Worm (Caenorhabditis elegans) whole organism, late embryonic: ENCODE data around the gene faah-4.

Source experiments
- ama-1 ChIP-seq: fragments of 150-350 bp; optimal IDR thresholded peaks from 2 replicates; lab custom pipeline; 2014
- ceh-24 ChIP-seq: sonication (generic microtip); optimal IDR thresholded peaks from 2 replicates; lab custom pipeline; 2016; ENCODE audit warnings: mild to moderate bottlenecking, missing genetic modification characterization, missing compliant biosample characterization
- ceh-45 ChIP-seq: fragments of 200-800 bp; sonication (Bioruptor generic); IDR thresholded peaks from 2 replicates; pipeline ENCODE4 v1.3.6; 2022; ENCODE audit warnings: missing genetic modification reagents, missing genetic modification characterization, missing compliant biosample characterization
- dmd-4 ChIP-seq: sonication (generic microtip); optimal IDR thresholded peaks from 2 replicates; lab custom pipeline; 2016; ENCODE audit warnings: borderline replicate concordance, missing genetic modification characterization, missing compliant biosample characterization
- hlh-6 ChIP-seq: sonication (generic microtip); optimal IDR thresholded peaks from 2 replicates; lab custom pipeline; 2016; ENCODE audit warnings: missing genotype, missing genetic modification characterization, missing compliant biosample characterization
- hlh-8 ChIP-seq: sonication (generic microtip); optimal IDR thresholded peaks from 2 replicates; lab custom pipeline; 2016; ENCODE audit warnings: missing genotype, missing genetic modification characterization, missing compliant biosample characterization
- lim-6 ChIP-seq: sonication (generic microtip); optimal IDR thresholded peaks from 2 replicates; lab custom pipeline; 2016; ENCODE audit warnings: missing genetic modification characterization, missing compliant biosample characterization
- madf-2 ChIP-seq: sonication (generic microtip); optimal IDR thresholded peaks from 2 replicates; lab custom pipeline; 2017; ENCODE audit warnings: missing genetic modification characterization, missing compliant biosample characterization
- nhr-11 ChIP-seq: fragments of 150-350 bp; optimal IDR thresholded peaks from 2 replicates; lab custom pipeline; 2014; ENCODE audit warnings: missing biosample characterization, missing genetic modification characterization
- sox-4 ChIP-seq: sonication (generic microtip); optimal IDR thresholded peaks from 2 replicates; lab custom pipeline; 2017; ENCODE audit warnings: mild to moderate bottlenecking, missing genetic modification characterization, inconsistent platforms, missing compliant biosample characterization
- syd-9 ChIP-seq: sonication (generic microtip); optimal IDR thresholded peaks from 2 replicates; lab custom pipeline; 2016; ENCODE audit warnings: mild to moderate bottlenecking, missing genetic modification characterization, moderate library complexity, missing compliant biosample characterization
- unc-55 ChIP-seq: sonication (generic microtip); optimal IDR thresholded peaks from 2 replicates; lab custom pipeline; 2017; ENCODE audit warnings: missing biosample characterization, missing genetic modification reagents, missing genetic modification characterization

ce11 chrIII:11916260-11916659 lies 6.6 kb upstream of the faah-4 start:
- no peak for TF ChIP-seq unc-55
- TF ChIP-seq sox-4 (tag; lab: Kevin White, UChicago): no peak
- TF ChIP-seq ceh-24 (tag; lab: Kevin White, UChicago): no peak
- no peak for TF ChIP-seq ama-1 (lab: Kevin White, UChicago)
- TF ChIP-seq ceh-45 (GFP tag; lab: Robert Waterston, UW): no peak
- no peak for TF ChIP-seq hlh-6 (tag; lab: Kevin White, UChicago)
- no peak for TF ChIP-seq hlh-8 (tag; lab: Kevin White, UChicago)
- TF ChIP-seq nhr-11 (tag; lab: Kevin White, UChicago): no peak
- no peak for TF ChIP-seq syd-9 (tag; lab: Kevin White, UChicago)
- TF ChIP-seq madf-2 (tag; lab: Kevin White, UChicago): no peak
- TF ChIP-seq lim-6: no peak
- TF ChIP-seq dmd-4 (tag; lab: Kevin White, UChicago): no peak
